Fruit fly (Drosophila melanogaster) whole organism, wandering third instar larva: Measurements from ENCODE around the gene Ac3.

Experiments
- Dif ChIP-seq: fragments of 200-275, 200-300 bp; sonication (Bioruptor generic); optimal IDR thresholded peaks from 2 replicates; lab custom pipeline; 2018; ENCODE audit warnings: missing biosample characterization, missing genetic modification characterization; ENCODE audit not compliant: partially characterized antibody
- Jra ChIP-seq: sonication (Bioruptor generic); optimal IDR thresholded peaks from 2 replicates; lab custom pipeline; 2016; ENCODE audit warnings: missing biosample characterization, missing genetic modification characterization
- Mio ChIP-seq: sonication (Bioruptor generic); optimal IDR thresholded peaks from 2 replicates; lab custom pipeline; 2016; ENCODE audit warnings: missing biosample characterization, missing genetic modification characterization
- Sp1 ChIP-seq: fragments of 200-800 bp; sonication (Bioruptor generic); optimal IDR thresholded peaks from 3 replicates; lab custom pipeline; 2019; ENCODE audit warnings: missing biosample characterization, mild to moderate bottlenecking, missing genetic modification characterization, moderate library complexity
- br ChIP-seq: fragments of 200-800 bp; sonication (Bioruptor generic); optimal IDR thresholded peaks from 2 replicates; lab custom pipeline; 2016; ENCODE audit warnings: missing biosample characterization, missing genetic modification characterization
- fru ChIP-seq: fragments of 200-800 bp; sonication (Bioruptor generic); optimal IDR thresholded peaks from 3 replicates; lab custom pipeline; 2016; ENCODE audit warnings: missing biosample characterization, mild to moderate bottlenecking, missing genetic modification characterization
- pan ChIP-seq: fragments of >200 bp; optimal IDR thresholded peaks from 2 replicates; lab custom pipeline; 2017
- rgr ChIP-seq: fragments of 200-800 bp; sonication (Bioruptor generic); optimal IDR thresholded peaks from 3 replicates; lab custom pipeline; 2016; ENCODE audit warnings: missing biosample characterization, mild to moderate bottlenecking, missing genetic modification characterization
- usp ChIP-seq: fragments of >200 bp; optimal IDR thresholded peaks from 2 replicates; lab custom pipeline; 2017; ENCODE audit warnings: missing biosample characterization, missing genetic modification characterization

- TF ChIP-seq fru (GFP tag; lab: Kevin White, UChicago) = no peak
- no peak for TF ChIP-seq Dif (GFP tag; lab: Kevin White, UChicago)
- TF ChIP-seq usp = no peak
- no peak for TF ChIP-seq Sp1 (GFP tag; lab: Kevin White, UChicago)
- no peak for TF ChIP-seq Mio (GFP tag; lab: Kevin White, UChicago)
- TF ChIP-seq Jra = no peak
- TF ChIP-seq br (GFP tag; lab: Kevin White, UChicago) = no peak
- TF ChIP-seq rgr (GFP tag; lab: Kevin White, UChicago) = no peak
- TF ChIP-seq pan = no peak
Observed at dm6 chr2L:21632032-21632587, at the start of gene Ac3.
